Worm (Caenorhabditis elegans) whole organism, L4/young adult: ENCODE measurements around the gene C17F4.3.

ENCODE experiments used
- W03F9.2 ChIP-seq: fragments of 150-350 bp; optimal IDR thresholded peaks from 2 replicates; lab custom pipeline; 2014; ENCODE audit warnings: missing biosample characterization, missing genetic modification characterization
- dao-5 ChIP-seq: sonication (generic microtip); optimal IDR thresholded peaks from 2 replicates; lab custom pipeline; 2016; ENCODE audit warnings: missing genotype, missing genetic modification characterization, moderate library complexity, missing compliant biosample characterization

DNA sequence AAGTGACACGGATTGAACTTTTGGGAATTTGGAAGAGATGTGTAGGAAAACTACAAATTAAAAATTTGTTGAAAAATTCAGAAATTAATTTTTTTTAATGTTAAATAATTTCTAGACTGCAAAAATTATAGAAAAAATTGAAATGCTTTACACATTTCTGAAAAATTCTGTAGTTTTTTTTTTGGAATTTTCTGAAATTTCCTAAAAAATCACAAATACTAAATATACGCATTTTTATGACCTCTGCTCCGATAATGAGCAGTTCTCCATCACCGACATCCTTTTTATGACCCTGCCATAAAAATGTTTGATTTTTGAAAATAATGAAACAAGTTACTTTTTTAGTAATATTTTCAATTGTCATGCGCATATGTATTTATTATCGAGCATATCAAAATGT, 4.5 kb downstream of the C17F4.3 start:
- TF ChIP-seq W03F9.2 (tag; lab: Kevin White, UChicago) = no peak
- TF ChIP-seq dao-5 (tag; lab: Kevin White, UChicago) = no peak
